Fruit fly (Drosophila melanogaster) whole organism, embryonic: Measurements from ENCODE around the gene Ant2.
A peak's percentile ranks its signal among the peaks of the same experiment; 100 is the strongest.

ENCODE experiments used
- Blimp-1 ChIP-seq: fragments of 200-800 bp; sonication (Bioruptor generic); optimal IDR thresholded peaks from 3 replicates; lab custom pipeline; 2018; ENCODE audit warnings: missing biosample characterization, missing genetic modification characterization, mild to moderate bottlenecking, moderate library complexity, missing genetic modification reagents
- Bteb2 ChIP-seq: fragments of 200-800 bp; sonication (Bioruptor generic); optimal IDR thresholded peaks from 2 replicates; lab custom pipeline; 2016; ENCODE audit warnings: missing biosample characterization, missing genetic modification characterization
- CG10654 ChIP-seq: fragments of 200-800 bp; sonication (Bioruptor generic); optimal IDR thresholded peaks from 2 replicates; lab custom pipeline; 2016; ENCODE audit warnings: missing biosample characterization, missing genetic modification characterization
- CG11504 ChIP-seq: fragments of 200-800 bp; sonication (Bioruptor generic); optimal IDR thresholded peaks from 3 replicates; lab custom pipeline; 2019; ENCODE audit warnings: missing biosample characterization, mild to moderate bottlenecking, missing genetic modification characterization, moderate library complexity
- CG11723 ChIP-seq: fragments of 200-800 bp; sonication (Bioruptor generic); optimal IDR thresholded peaks from 2 replicates; lab custom pipeline; 2017; ENCODE audit warnings: missing biosample characterization, mild to moderate bottlenecking, missing genetic modification characterization
- CG12769 ChIP-seq: fragments of 200-800 bp; sonication (Bioruptor generic); optimal IDR thresholded peaks from 2 replicates; lab custom pipeline; 2019; ENCODE audit warnings: missing biosample characterization, mild to moderate bottlenecking, missing genetic modification characterization, moderate library complexity
- CG13775 ChIP-seq: fragments of 200-800 bp; sonication (Bioruptor generic); optimal IDR thresholded peaks from 3 replicates; lab custom pipeline; 2017; ENCODE audit warnings: missing biosample characterization, mild to moderate bottlenecking, missing genetic modification characterization
- CG15479 ChIP-seq: fragments of 200-800 bp; sonication (Bioruptor generic); optimal IDR thresholded peaks from 3 replicates; lab custom pipeline; 2019; ENCODE audit warnings: missing biosample characterization, mild to moderate bottlenecking, missing genetic modification characterization, moderate library complexity
- CG17328 ChIP-seq: fragments of 200-800 bp; sonication (Bioruptor generic); IDR thresholded peaks from 2 replicates; pipeline ENCODE4 v1.3.6; 2022; ENCODE audit warnings: missing biosample characterization, missing genetic modification characterization
- CG17361 ChIP-seq: fragments of 200-800 bp; sonication (Bioruptor generic); IDR thresholded peaks from 3 replicates; pipeline ENCODE4 v1.3.6; 2022; ENCODE audit warnings: missing biosample characterization, missing genetic modification characterization
- CG17829 ChIP-seq: fragments of 200-800 bp; optimal IDR thresholded peaks from 2 replicates; lab custom pipeline; 2019; ENCODE audit warnings: missing biosample characterization, mild to moderate bottlenecking, missing genetic modification characterization, moderate library complexity
- CG17912 ChIP-seq: fragments of 200-800 bp; sonication (Bioruptor generic); optimal IDR thresholded peaks from 2 replicates; lab custom pipeline; 2018; ENCODE audit warnings: missing biosample characterization, mild to moderate bottlenecking, missing genetic modification characterization
- CG31441 ChIP-seq: fragments of 200-800 bp; sonication (Bioruptor generic); IDR thresholded peaks from 2 replicates; pipeline ENCODE4 v1.3.6; 2022; ENCODE audit warnings: missing biosample characterization, missing genetic modification characterization
- CG32772 ChIP-seq: fragments of 200-800 bp; sonication (Bioruptor generic); IDR thresholded peaks from 2 replicates; pipeline ENCODE4 v1.3.6; 2022; ENCODE audit warnings: missing biosample characterization, missing genetic modification characterization
- CG34376 ChIP-seq: fragments of 200-800 bp; sonication (Bioruptor generic); optimal IDR thresholded peaks from 2 replicates; lab custom pipeline; 2018; ENCODE audit warnings: missing biosample characterization, mild to moderate bottlenecking, missing genetic modification characterization
- CG3726 ChIP-seq: fragments of 200-800 bp; sonication (Bioruptor generic); IDR thresholded peaks from 3 replicates; pipeline ENCODE4, ENCODE4 v1.3.6; 2022; ENCODE audit warnings: missing biosample characterization, missing genetic modification characterization
- CG4730 ChIP-seq: fragments of 200-800 bp; sonication (Bioruptor generic); IDR thresholded peaks from 2 replicates; pipeline ENCODE4 v1.3.6; 2022; ENCODE audit warnings: missing biosample characterization, missing genetic modification characterization
- CG5180 ChIP-seq: fragments of 200-800 bp; sonication (Bioruptor generic); optimal IDR thresholded peaks from 3 replicates; lab custom pipeline; 2017; ENCODE audit warnings: missing biosample characterization, missing genetic modification characterization, mild to moderate bottlenecking, moderate library complexity, missing genetic modification reagents
- CG6683 ChIP-seq: fragments of 200-800 bp; sonication (Bioruptor generic); optimal IDR thresholded peaks from 2 replicates; lab custom pipeline; 2017; ENCODE audit warnings: missing biosample characterization, mild to moderate bottlenecking, missing genetic modification characterization, missing genetic modification reagents
- CG6765 ChIP-seq: fragments of 200-800 bp; sonication (Bioruptor generic); optimal IDR thresholded peaks from 3 replicates; lab custom pipeline; 2017; ENCODE audit warnings: missing biosample characterization, mild to moderate bottlenecking, missing genetic modification characterization
- CG9727 ChIP-seq: fragments of 200-800 bp; sonication (Bioruptor generic); optimal IDR thresholded peaks from 3 replicates; lab custom pipeline; 2017; ENCODE audit warnings: missing biosample characterization, mild to moderate bottlenecking, missing genetic modification characterization
- CHES-1-like ChIP-seq: fragments of 200-800 bp; sonication (Bioruptor generic); optimal IDR thresholded peaks from 2 replicates; lab custom pipeline; 2016; ENCODE audit warnings: missing biosample characterization, missing genetic modification characterization
- CrebB ChIP-seq: fragments of 200-800 bp; sonication (Bioruptor generic); optimal IDR thresholded peaks from 3 replicates; lab custom pipeline; 2018; ENCODE audit warnings: missing biosample characterization, mild to moderate bottlenecking, missing genetic modification characterization
- Dek ChIP-seq: fragments of 200-800 bp; sonication (Bioruptor generic); optimal IDR thresholded peaks from 3 replicates; lab custom pipeline; 2019; ENCODE audit warnings: missing biosample characterization, mild to moderate bottlenecking, missing genetic modification characterization, moderate library complexity
- Eip74EF ChIP-seq, 2 experiments: fragments of 200-800 bp in 1 of 2; fragments of >200 bp in 1 of 2; sonication (Bioruptor generic) in 1 of 2; optimal IDR thresholded peaks; 2 replicates each; lab custom pipeline; 2017 to 2019; ENCODE audit warnings: missing biosample characterization in 2 of 2, missing genetic modification characterization in 2 of 2, mild to moderate bottlenecking in 1 of 2, moderate library complexity in 1 of 2
- Ets97D ChIP-seq: fragments of 200-800 bp; sonication (Bioruptor generic); optimal IDR thresholded peaks from 3 replicates; lab custom pipeline; 2016; ENCODE audit warnings: missing biosample characterization, missing genetic modification characterization
- HLH4C ChIP-seq: fragments of 200-800 bp; sonication (Bioruptor generic); IDR thresholded peaks from 3 replicates; pipeline ENCODE4 v1.3.6; 2022; ENCODE audit warnings: missing biosample characterization, missing genetic modification characterization; ENCODE audit not compliant: partially characterized antibody
- Hey ChIP-seq: fragments of 200-800 bp; sonication (Bioruptor generic); optimal IDR thresholded peaks from 3 replicates; lab custom pipeline; 2018; ENCODE audit warnings: missing biosample characterization, mild to moderate bottlenecking, missing genetic modification characterization
- Side ChIP-seq: fragments of 200-800 bp; sonication (Bioruptor generic); optimal IDR thresholded peaks from 2 replicates; lab custom pipeline; 2016; ENCODE audit warnings: missing biosample characterization, missing genetic modification characterization
- Sry-β ChIP-seq: fragments of 200-800 bp; sonication (Bioruptor generic); optimal IDR thresholded peaks from 2 replicates; lab custom pipeline; 2018; ENCODE audit warnings: missing biosample characterization, mild to moderate bottlenecking, missing genetic modification characterization, moderate library complexity
- Stat92E ChIP-seq, 3 experiments: fragments of >200 bp in 2 of 3; fragments of 200-800 bp in 1 of 3; sonication (Bioruptor generic) in 1 of 3; optimal IDR thresholded peaks; 2 replicates each; lab custom pipeline; 2017 to 2019; ENCODE audit warnings: missing biosample characterization in 3 of 3, missing genetic modification characterization in 3 of 3, mild to moderate bottlenecking in 1 of 3, moderate library complexity in 1 of 3
- bbx ChIP-seq: fragments of 200-800 bp; sonication (Bioruptor generic); IDR thresholded peaks from 2 replicates; pipeline ENCODE4 v1.3.6; 2022; ENCODE audit warnings: missing biosample characterization, missing genetic modification characterization; ENCODE audit not compliant: partially characterized antibody
- bigmax ChIP-seq: fragments of 200-800 bp; sonication (Bioruptor generic); optimal IDR thresholded peaks from 2 replicates; lab custom pipeline; 2018; ENCODE audit warnings: missing biosample characterization, mild to moderate bottlenecking, missing genetic modification characterization
- caup ChIP-seq: fragments of 200-800 bp; sonication (Bioruptor generic); optimal IDR thresholded peaks from 3 replicates; lab custom pipeline; 2017; ENCODE audit warnings: missing biosample characterization, mild to moderate bottlenecking, missing genetic modification characterization, moderate library complexity; ENCODE audit not compliant: severe bottlenecking
- dmrt99B ChIP-seq: fragments of 200-800 bp; sonication (Bioruptor generic); optimal IDR thresholded peaks from 2 replicates; lab custom pipeline; 2018; ENCODE audit warnings: missing biosample characterization, mild to moderate bottlenecking, missing genetic modification characterization, moderate library complexity
- ems ChIP-seq: fragments of 200-800 bp; sonication (Bioruptor generic); optimal IDR thresholded peaks from 3 replicates; lab custom pipeline; 2016; ENCODE audit warnings: missing biosample characterization, missing genetic modification characterization
- exex ChIP-seq: fragments of 200-800 bp; sonication (Bioruptor generic); optimal IDR thresholded peaks from 4 replicates; lab custom pipeline; 2018; ENCODE audit warnings: missing biosample characterization, mild to moderate bottlenecking, missing genetic modification characterization, moderate library complexity
- gem ChIP-seq: fragments of 200-800 bp; sonication (Bioruptor generic); optimal IDR thresholded peaks from 2 replicates; lab custom pipeline; 2019; ENCODE audit warnings: missing biosample characterization, mild to moderate bottlenecking, missing genetic modification characterization, moderate library complexity
- grau ChIP-seq: fragments of 200-800 bp; optimal IDR thresholded peaks from 3 replicates; lab custom pipeline; 2019; ENCODE audit warnings: missing biosample characterization, mild to moderate bottlenecking, missing genetic modification characterization, moderate library complexity
- knrl ChIP-seq: fragments of 200-800 bp; sonication (Bioruptor generic); IDR thresholded peaks from 3 replicates; pipeline ENCODE4 v1.3.6; 2022; ENCODE audit warnings: missing biosample characterization, missing genetic modification characterization; ENCODE audit not compliant: partially characterized antibody
- pnt ChIP-seq: fragments of 200-800 bp; sonication (Bioruptor generic); optimal IDR thresholded peaks from 3 replicates; lab custom pipeline; 2016; ENCODE audit warnings: missing biosample characterization, missing genetic modification characterization
- prd ChIP-seq, 3 experiments: fragments of >200 bp in 2 of 3; fragments of 200-800 bp in 1 of 3; sonication (Bioruptor generic) in 1 of 3; optimal IDR thresholded peaks in 2 of 3; IDR thresholded peaks in 1 of 3; 2 replicates in 2 of 3; 3 replicates in 1 of 3; pipeline versions ENCODE4 v1.3.6 to Lab custom; 2017 to 2022; ENCODE audit warnings: missing biosample characterization in 1 of 3, missing genetic modification characterization in 1 of 3
- sisA ChIP-seq: fragments of 200-800 bp; sonication (Bioruptor generic); IDR thresholded peaks from 2 replicates; pipeline ENCODE4 v1.3.6; 2022; ENCODE audit warnings: missing biosample characterization, missing genetic modification characterization
- so ChIP-seq: fragments of 200-800 bp; sonication (Bioruptor generic); IDR thresholded peaks from 3 replicates; pipeline ENCODE4 v1.3.6; 2022; ENCODE audit warnings: missing biosample characterization, missing genetic modification characterization
- wek ChIP-seq: fragments of 200-800 bp; sonication (Bioruptor generic); optimal IDR thresholded peaks from 3 replicates; lab custom pipeline; 2018; ENCODE audit warnings: missing biosample characterization, mild to moderate bottlenecking, missing genetic modification characterization, moderate library complexity

Gene Ant2

dm6 chrX:10740953-10741500 is 45.7 kb downstream of the Ant2 start (continued):
- TF ChIP-seq dmrt99B (tag; lab: Kevin White, UChicago) (peak; percentile 65), CG17361 (GFP tag; lab: Robert Waterston, UW) (peak; percentile 73), prd (optimal IDR thresholded peaks at IDR 0.05; lab: Kevin White, UChicago) (no peak), prd (GFP tag; IDR thresholded peaks at IDR 0.05; lab: Robert Waterston, UW) (0 out of 3 replicates have a peak, but pooled peaks have one; percentile 24), Eip74EF (GFP tag; optimal IDR thresholded peaks at IDR 0.05; lab: Kevin White, UChicago) (peak in 1 of 2 experiments; percentile 30), so (GFP tag; lab: Robert Waterston, UW) (no peak), HLH4C (GFP tag; lab: Robert Waterston, UW) (no peak), pnt (GFP tag; lab: Kevin White, UChicago) (peak; percentile 14), CG31441 (peak; percentile 48), CG11504 (peak; percentile 19), Blimp-1 (GFP tag; lab: Kevin White, UChicago) (peak; percentile 20), CG17829 (tag; lab: Kevin White, UChicago) (peak; percentile 51), CG5180 (GFP tag; lab: Kevin White, UChicago) (peak; percentile 3), gem (tag; lab: Kevin White, UChicago) (peak; percentile 22)

dm6 chrX:10739614-10740436 is 46.9 kb downstream of the Ant2 start:
- TF ChIP-seq CrebB (tag; lab: Kevin White, UChicago) (no peak), CG6765 (GFP tag; lab: Kevin White, UChicago) (no peak), Stat92E (GFP tag; optimal IDR thresholded peaks at IDR 0.05; lab: Kevin White, UChicago) (no peak), knrl (GFP tag; lab: Robert Waterston, UW) (no peak), CG34376 (GFP tag; lab: Kevin White, UChicago) (peak; percentile 70), CG17328 (no peak), CG12769 (tag; lab: Kevin White, UChicago) (peak; percentile 69), sisA (GFP tag; lab: Robert Waterston, UW) (no peak), CG6683 (no peak), Hey (no peak), bigmax (GFP tag; lab: Kevin White, UChicago) (no peak), Side (GFP tag; lab: Kevin White, UChicago) (no peak), CG17912 (GFP tag; lab: Kevin White, UChicago) (no peak), Ets97D (GFP tag; lab: Kevin White, UChicago) (no peak), CG10654 (GFP tag; lab: Kevin White, UChicago) (no peak), CG11723 (GFP tag; lab: Kevin White, UChicago) (no peak), CG3726 (GFP tag; lab: Robert Waterston, UW) (no peak), ems (GFP tag; lab: Kevin White, UChicago) (no peak), Dek (no peak), CG13775 (GFP tag; lab: Kevin White, UChicago) (no peak), bbx (no peak), Bteb2 (GFP tag; lab: Kevin White, UChicago) (no peak), CHES-1-like (GFP tag; lab: Kevin White, UChicago) (no peak), Sry-β (GFP tag; lab: Kevin White, UChicago) (no peak), CG32772 (GFP tag; lab: Robert Waterston, UW) (no peak), exex (tag; lab: Kevin White, UChicago) (peak; percentile 90), grau (no peak), CG15479 (GFP tag; lab: Kevin White, UChicago) (no peak), wek (no peak), CG4730 (GFP tag; lab: Robert Waterston, UW) (no peak), caup (GFP tag; lab: Kevin White, UChicago) (peak; percentile 6), CG9727 (GFP tag; lab: Kevin White, UChicago) (no peak)
